Worm (Caenorhabditis elegans): Measurements from ENCODE around the gene F45G2.9.

F45G2.9 gene

DNA sequence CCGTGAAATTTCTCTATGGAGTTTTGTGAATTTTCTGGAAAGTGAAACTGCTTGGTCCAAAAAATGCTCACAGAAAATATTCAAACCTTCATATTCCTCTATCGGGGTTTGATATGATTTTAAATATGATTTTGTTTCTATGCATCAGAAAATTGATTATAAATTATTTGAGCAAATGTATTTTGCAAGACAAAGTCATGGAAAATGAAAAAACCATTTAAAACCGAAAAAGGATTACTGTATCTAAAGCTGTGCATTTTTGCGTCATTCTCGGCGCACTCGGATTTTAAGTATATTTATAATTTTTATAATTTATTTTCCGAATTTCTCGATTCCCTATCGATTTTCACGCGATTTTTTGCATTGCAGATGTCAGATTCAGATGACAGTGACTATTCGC lies 34.8 kb upstream of the F45G2.9 start, which contains the start of gene pssy-2:
Gene pssy-2, plus strand, starts transcription at position 301 of the 400 bp plus-strand sequence.
- TF ChIP-seq Y55F3AM.14 (GFP tag; optimal IDR thresholded peaks at IDR 0.05) (no peak), lin-11 (tag; optimal IDR thresholded peaks at IDR 0.05) (no peak), elt-3 (tag; optimal IDR thresholded peaks at IDR 0.05) (no peak), C34F6.9 (tag; optimal IDR thresholded peaks at IDR 0.05) (no peak), sma-9 (GFP tag; optimal IDR thresholded peaks at IDR 0.05) (no peak), sma-9 (tag; optimal IDR thresholded peaks at IDR 0.05) (no peak), ama-1 (optimal IDR thresholded peaks at IDR 0.05) (no peak), lsy-2 (tag; optimal IDR thresholded peaks at IDR 0.05) (no peak), elt-1 (tag; optimal IDR thresholded peaks at IDR 0.05) (no peak), lin-13 (GFP tag; optimal IDR thresholded peaks at IDR 0.05) (no peak), nhr-6 (tag; optimal IDR thresholded peaks at IDR 0.05) (no peak), lin-39 (tag; optimal IDR thresholded peaks at IDR 0.05) (no peak), aly-2 (tag; optimal IDR thresholded peaks at IDR 0.05) (no peak), nhr-77 (tag; optimal IDR thresholded peaks at IDR 0.05) (no peak), gmeb-1 (tag; optimal IDR thresholded peaks at IDR 0.05) (no peak), peb-1 (tag; optimal IDR thresholded peaks at IDR 0.05) (no peak), snpc-4 (tag; optimal IDR thresholded peaks at IDR 0.05) (no peak)

DNA sequence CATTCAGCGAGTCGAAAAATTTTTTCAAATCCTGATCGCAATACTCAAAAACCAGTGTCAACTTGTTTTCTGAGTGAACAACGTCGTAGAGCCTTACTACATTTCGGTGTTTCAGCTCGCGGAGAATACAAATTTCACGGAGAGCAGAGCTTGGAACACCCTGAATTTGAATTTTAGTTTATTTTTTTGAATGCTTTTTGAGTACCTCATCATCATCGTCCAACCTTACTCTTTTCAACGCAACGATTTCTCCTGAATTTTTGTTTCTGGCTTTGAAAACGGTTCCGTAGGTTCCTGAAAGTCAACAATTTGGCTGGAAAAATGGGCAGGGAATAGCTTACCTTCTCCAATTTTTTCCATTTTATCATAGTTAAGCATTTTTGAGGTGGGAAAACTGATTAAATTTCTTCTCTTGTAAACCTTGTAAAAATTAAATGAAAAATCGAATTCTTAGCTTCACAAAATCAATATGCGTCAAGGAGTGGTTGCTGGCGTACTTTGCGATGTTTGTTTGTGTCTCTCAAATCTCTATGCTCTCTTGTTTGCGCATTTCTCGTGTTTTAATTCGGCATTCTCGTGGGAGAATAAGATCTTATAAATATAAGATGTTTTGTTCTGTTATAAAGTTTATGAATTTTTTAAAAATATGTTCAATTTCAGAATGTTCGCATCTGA lies 29.3 kb upstream of the F45G2.9 start, which contains the start of gene cdk-5:
Gene cdk-5, minus strand, starts transcription at position 425 of the 675 bp plus-strand sequence.
- TF ChIP-seq unc-55 (GFP tag; optimal IDR thresholded peaks at IDR 0.05) (peak; percentile 98), gmeb-1 (tag; optimal IDR thresholded peaks at IDR 0.05) (peak; percentile 94), peb-1 (tag; optimal IDR thresholded peaks at IDR 0.05) (no peak), ama-1 (optimal IDR thresholded peaks at IDR 0.05) (peak; percentile 81), nhr-77 (tag; optimal IDR thresholded peaks at IDR 0.05) (no peak), ztf-11 (tag; optimal IDR thresholded peaks at IDR 0.05) (no peak), C34F6.9 (tag; optimal IDR thresholded peaks at IDR 0.05) (peak; percentile 99), alr-1 (tag; optimal IDR thresholded peaks at IDR 0.05) (no peak), ceh-82 (tag; optimal IDR thresholded peaks at IDR 0.05) (peak; percentile 42), lsy-2 (tag; optimal IDR thresholded peaks at IDR 0.05) (peak; percentile 94 to 97), ZK546.5 (tag; optimal IDR thresholded peaks at IDR 0.05) (peak; percentile 83), unc-62 (GFP tag; optimal IDR thresholded peaks at IDR 0.05) (no peak), lin-11 (tag; optimal IDR thresholded peaks at IDR 0.05) (peak; percentile 73), ceh-16 (tag; optimal IDR thresholded peaks at IDR 0.05) (peak; percentile 22), F13H6.1 (tag; optimal IDR thresholded peaks at IDR 0.05) (peak; percentile 88), nhr-237 (tag; optimal IDR thresholded peaks at IDR 0.05) (no peak), zag-1 (tag; optimal IDR thresholded peaks at IDR 0.05) (no peak), Y55F3AM.14 (GFP tag; optimal IDR thresholded peaks at IDR 0.05) (no peak), mab-5 (tag; optimal IDR thresholded peaks at IDR 0.05) (peak; percentile 89), sem-4 (tag; optimal IDR thresholded peaks at IDR 0.05) (peak; percentile 74), nhr-25 (tag; optimal IDR thresholded peaks at IDR 0.05) (peak; percentile 94), skn-1 (tag; optimal IDR thresholded peaks at IDR 0.05) (no peak), nhr-129 (tag; optimal IDR thresholded peaks at IDR 0.05) (peak; percentile 83), nhr-21 (tag; optimal IDR thresholded peaks at IDR 0.05) (peak; percentile 93), mdl-1 (tag; optimal IDR thresholded peaks at IDR 0.05) (peak in 1 of 2 experiments; percentile 32), sma-3 (GFP tag; optimal IDR thresholded peaks at IDR 0.05) (peak; percentile 87), egl-27 (tag; optimal IDR thresholded peaks at IDR 0.05) (peak; percentile 86), ztf-4 (tag; optimal IDR thresholded peaks at IDR 0.05) (peak; percentile 87), blmp-1 (tag; optimal IDR thresholded peaks at IDR 0.05; ENCODE audit: insufficient read depth) (peak; percentile 49), nhr-23 (tag; optimal IDR thresholded peaks at IDR 0.05) (no peak), fos-1 (tag; optimal IDR thresholded peaks at IDR 0.05) (peak; percentile 74), dmd-4 (tag; optimal IDR thresholded peaks at IDR 0.05) (no peak), mbf-1 (tag; optimal IDR thresholded peaks at IDR 0.05) (no peak), ztf-1 (GFP tag; conservative IDR thresholded peaks at IDR 0.05) (no peak), sma-9 (GFP tag; optimal IDR thresholded peaks at IDR 0.05) (peak; percentile 93), sma-9 (tag; optimal IDR thresholded peaks at IDR 0.05) (no peak), lin-13 (GFP tag; optimal IDR thresholded peaks at IDR 0.05) (peak; percentile 88), elt-1 (tag; optimal IDR thresholded peaks at IDR 0.05) (no peak), nhr-12 (tag; optimal IDR thresholded peaks at IDR 0.05) (no peak), lin-39 (tag; optimal IDR thresholded peaks at IDR 0.05) (no peak), aly-2 (tag; optimal IDR thresholded peaks at IDR 0.05) (peak; percentile 22), nhr-10 (tag; optimal IDR thresholded peaks at IDR 0.05) (peak; percentile 65), unc-39 (tag; optimal IDR thresholded peaks at IDR 0.05) (no peak), snpc-4 (tag; optimal IDR thresholded peaks at IDR 0.05) (peak; percentile 20), crh-2 (tag; optimal IDR thresholded peaks at IDR 0.05) (peak; percentile 98), nhr-6 (tag; optimal IDR thresholded peaks at IDR 0.05) (peak; percentile 90), nhr-11 (tag; optimal IDR thresholded peaks at IDR 0.05) (no peak), elt-3 (tag; optimal IDR thresholded peaks at IDR 0.05) (no peak), R02D3.7 (tag; optimal IDR thresholded peaks at IDR 0.05) (peak; percentile 60)
